Worm (Caenorhabditis elegans): Measurements from ENCODE around the gene F15G9.1.

- TF ChIP-seq ama-1 (optimal IDR thresholded peaks at IDR 0.05) (no peak), tbx-37 (GFP tag; conservative IDR thresholded peaks at IDR 0.05) (no peak), F13C5.2 (tag; optimal IDR thresholded peaks at IDR 0.05) (no peak), ceh-36 (tag; optimal IDR thresholded peaks at IDR 0.05) (no peak), scrt-1 (GFP tag; IDR thresholded peaks at IDR 0.05) (no peak), flt-1 (GFP tag; IDR thresholded peaks at IDR 0.05) (no peak), aly-1 (tag; optimal IDR thresholded peaks at IDR 0.05) (no peak), tbx-11 (GFP tag; IDR thresholded peaks at IDR 0.05) (no peak), pes-1 (GFP tag; IDR thresholded peaks at IDR 0.05) (no peak), ceh-13 (GFP tag; optimal IDR thresholded peaks at IDR 0.05) (no peak), ets-7 (tag; optimal IDR thresholded peaks at IDR 0.05) (no peak), B0310.2 (tag; optimal IDR thresholded peaks at IDR 0.05) (no peak), hmg-4 (GFP tag; optimal IDR thresholded peaks at IDR 0.05) (no peak)
These were observed 18.9 kb upstream of the F15G9.1 start for ce11 chrX:9687264-9687663.
